Fruit fly (Drosophila melanogaster) whole organism, pupa: ENCODE data around the gene CG18428.

ENCODE experiments used
- CG10348 ChIP-seq: fragments of 200-800 bp; sonication (Bioruptor generic); IDR thresholded peaks from 2 replicates; pipeline ENCODE4 v1.3.6; 2022; ENCODE audit warnings: missing biosample characterization, missing genetic modification characterization
- CG12605 ChIP-seq: fragments of 200-800 bp; sonication (Bioruptor generic); IDR thresholded peaks from 2 replicates; pipeline ENCODE4 v1.3.6; 2022; ENCODE audit warnings: missing biosample characterization, missing genetic modification characterization
- CG13204 ChIP-seq: fragments of 200-800 bp; sonication (Bioruptor generic); optimal IDR thresholded peaks from 2 replicates; lab custom pipeline; 2018; ENCODE audit warnings: missing biosample characterization, mild to moderate bottlenecking, missing genetic modification characterization, moderate library complexity
- CG14655 ChIP-seq: fragments of 200-800 bp; sonication (Bioruptor generic); optimal IDR thresholded peaks from 3 replicates; lab custom pipeline; 2017; ENCODE audit warnings: mild to moderate bottlenecking, missing biosample characterization, missing genetic modification reagents, missing genetic modification characterization
- CG15710 ChIP-seq: fragments of 200-800 bp; sonication (Bioruptor generic); optimal IDR thresholded peaks from 2 replicates; lab custom pipeline; 2018; ENCODE audit warnings: missing biosample characterization, mild to moderate bottlenecking, missing genetic modification characterization, moderate library complexity
- CG17806 ChIP-seq: fragments of 200-800 bp; sonication (Bioruptor generic); optimal IDR thresholded peaks from 2 replicates; lab custom pipeline; 2018; ENCODE audit warnings: missing biosample characterization, mild to moderate bottlenecking, missing genetic modification characterization, moderate library complexity
- CG32121 ChIP-seq: fragments of 200-800 bp; sonication (Bioruptor generic); IDR thresholded peaks from 2 replicates; pipeline ENCODE4 v1.3.6; 2022; ENCODE audit warnings: missing biosample characterization, missing genetic modification characterization
- CG4496 ChIP-seq: fragments of 200-800 bp; sonication (Bioruptor generic); IDR thresholded peaks from 3 replicates; pipeline ENCODE4 v1.3.6; 2022; ENCODE audit warnings: missing biosample characterization, missing genetic modification characterization
- CG8159 ChIP-seq: fragments of 200-800 bp; sonication (Bioruptor generic); optimal IDR thresholded peaks from 3 replicates; lab custom pipeline; 2018; ENCODE audit warnings: missing biosample characterization, mild to moderate bottlenecking, missing genetic modification characterization, moderate library complexity
- CG8301 ChIP-seq: fragments of 200-800 bp; sonication (Bioruptor generic); optimal IDR thresholded peaks from 2 replicates; lab custom pipeline; 2018; ENCODE audit warnings: missing biosample characterization, mild to moderate bottlenecking, missing genetic modification characterization
- CG9948 ChIP-seq: fragments of 200-800 bp; sonication (Bioruptor generic); optimal IDR thresholded peaks from 2 replicates; lab custom pipeline; 2018; ENCODE audit warnings: missing biosample characterization, mild to moderate bottlenecking, missing genetic modification characterization, moderate library complexity
- D1 ChIP-seq: fragments of 200-800 bp; sonication (Bioruptor generic); optimal IDR thresholded peaks from 2 replicates; lab custom pipeline; 2018; ENCODE audit warnings: missing biosample characterization, mild to moderate bottlenecking, missing genetic modification characterization, moderate library complexity
- EcR ChIP-seq: fragments of 200-800 bp; sonication (Bioruptor generic); optimal IDR thresholded peaks from 3 replicates; lab custom pipeline; 2019; ENCODE audit warnings: missing biosample characterization, missing genetic modification characterization, mild to moderate bottlenecking, moderate library complexity, missing genetic modification reagents
- Ets98B ChIP-seq: fragments of 200-800 bp; sonication (Bioruptor generic); IDR thresholded peaks from 2 replicates; pipeline ENCODE4 v1.3.6; 2022; ENCODE audit warnings: missing biosample characterization, missing genetic modification characterization
- Pif1A ChIP-seq: fragments of 200-800 bp; sonication (Bioruptor generic); optimal IDR thresholded peaks from 3 replicates; lab custom pipeline; 2016; ENCODE audit warnings: missing biosample characterization, missing genetic modification characterization
- Pif1B ChIP-seq: fragments of 200-800 bp; sonication (Bioruptor generic); optimal IDR thresholded peaks from 3 replicates; lab custom pipeline; 2016; ENCODE audit warnings: missing biosample characterization, missing genetic modification characterization
- Snoo ChIP-seq: fragments of 200-800 bp; sonication (Bioruptor generic); optimal IDR thresholded peaks from 3 replicates; lab custom pipeline; 2017; ENCODE audit warnings: missing biosample characterization, mild to moderate bottlenecking, missing genetic modification characterization, inconsistent platforms
- fd96Ca ChIP-seq: fragments of 200-800 bp; sonication (Bioruptor generic); IDR thresholded peaks from 3 replicates; pipeline ENCODE4 v1.3.6; 2022; ENCODE audit warnings: missing biosample characterization, missing genetic modification characterization
- gl ChIP-seq: fragments of 200-800 bp; sonication (Bioruptor generic); optimal IDR thresholded peaks from 2 replicates; lab custom pipeline; 2018; ENCODE audit warnings: missing biosample characterization, mild to moderate bottlenecking, missing genetic modification characterization
- rn ChIP-seq: fragments of 200-800 bp; sonication (Bioruptor generic); IDR thresholded peaks from 2 replicates; pipeline ENCODE4 v1.3.6; 2022; ENCODE audit warnings: missing biosample characterization, missing genetic modification characterization

CG18428 gene

dm6 chr3R:24079613-24080012 is 29.5 kb upstream of the CG18428 start:
- TF ChIP-seq CG4496 (no peak), CG13204 (GFP tag; lab: Kevin White, UChicago) (no peak), CG12605 (GFP tag; lab: Robert Waterston, UW) (no peak), gl (tag; lab: Kevin White, UChicago) (no peak), CG8301 (tag; lab: Kevin White, UChicago) (no peak), CG8159 (no peak), CG14655 (GFP tag; lab: Kevin White, UChicago) (no peak), CG15710 (tag; lab: Kevin White, UChicago) (no peak), CG9948 (tag; lab: Kevin White, UChicago) (no peak), Ets98B (GFP tag; lab: Robert Waterston, UW) (no peak), CG17806 (tag; lab: Kevin White, UChicago) (no peak), fd96Ca (GFP tag; lab: Robert Waterston, UW) (no peak), Snoo (no peak), rn (GFP tag; lab: Robert Waterston, UW) (no peak), EcR (no peak), Pif1A (GFP tag; lab: Kevin White, UChicago) (no peak), CG32121 (GFP tag; lab: Robert Waterston, UW) (no peak)

- TF ChIP-seq CG14655 (GFP tag; lab: Kevin White, UChicago) = no peak
- TF ChIP-seq Snoo = no peak
- no peak for TF ChIP-seq Ets98B (GFP tag; lab: Robert Waterston, UW)
- TF ChIP-seq fd96Ca (GFP tag; lab: Robert Waterston, UW) = no peak
- TF ChIP-seq CG17806 (tag; lab: Kevin White, UChicago) = no peak
- no peak for TF ChIP-seq CG8159
- TF ChIP-seq gl (tag; lab: Kevin White, UChicago) = no peak
- no peak for TF ChIP-seq EcR
- no peak for TF ChIP-seq Pif1A (GFP tag; lab: Kevin White, UChicago)
- no peak for TF ChIP-seq CG8301 (tag; lab: Kevin White, UChicago)
- TF ChIP-seq CG9948 (tag; lab: Kevin White, UChicago) = no peak
- TF ChIP-seq CG32121 (GFP tag; lab: Robert Waterston, UW) = no peak
- no peak for TF ChIP-seq CG4496
- TF ChIP-seq CG15710 (tag; lab: Kevin White, UChicago) = no peak
- no peak for TF ChIP-seq CG10348 (GFP tag; lab: Robert Waterston, UW)
Measured at dm6 chr3R:24084975-24085374, 24.2 kb upstream of the CG18428 start.

dm6 chr3R:24090143-24090542 is 19.0 kb upstream of the CG18428 start:
- TF ChIP-seq CG10348 (GFP tag; lab: Robert Waterston, UW) (no peak), CG8301 (tag; lab: Kevin White, UChicago) (no peak), CG32121 (GFP tag; lab: Robert Waterston, UW) (no peak), Ets98B (GFP tag; lab: Robert Waterston, UW) (no peak), CG14655 (GFP tag; lab: Kevin White, UChicago) (no peak), CG13204 (GFP tag; lab: Kevin White, UChicago) (no peak), CG8159 (no peak), CG12605 (GFP tag; lab: Robert Waterston, UW) (no peak)

dm6 chr3R:24091653-24092052 is 17.5 kb upstream of the CG18428 start:
- TF ChIP-seq CG4496 = peak; percentile 13; the same call in 1 of the 3 replicates
- no peak for TF ChIP-seq EcR

dm6 chr3R:24092590-24093151 is 16.5 kb upstream of the CG18428 start:
- TF ChIP-seq Snoo = no peak
- no peak for TF ChIP-seq CG8159
- TF ChIP-seq CG32121 (GFP tag; lab: Robert Waterston, UW) = no peak
- TF ChIP-seq CG8301 (tag; lab: Kevin White, UChicago) = no peak
- TF ChIP-seq CG15710 (tag; lab: Kevin White, UChicago) = no peak
- TF ChIP-seq fd96Ca (GFP tag; lab: Robert Waterston, UW) = 0 out of 3 replicates have a peak, but pooled peaks have one; percentile 13
- TF ChIP-seq CG4496 = no peak
- no peak for TF ChIP-seq D1

dm6 chr3R:24093430-24093829 is 15.7 kb upstream of the CG18428 start:
- TF ChIP-seq CG13204 (GFP tag; lab: Kevin White, UChicago) (no peak), gl (tag; lab: Kevin White, UChicago) (no peak), Ets98B (GFP tag; lab: Robert Waterston, UW) (no peak), CG8301 (tag; lab: Kevin White, UChicago) (no peak), Pif1B (GFP tag; lab: Kevin White, UChicago) (no peak), CG14655 (GFP tag; lab: Kevin White, UChicago) (no peak), CG12605 (GFP tag; lab: Robert Waterston, UW) (no peak)
- TF ChIP-seq, all 21 proteins: peak for 0
